Fruit fly (Drosophila melanogaster) whole organism, pupa: Measurements from ENCODE around the gene PNPase.

Source experiments
- CG14655 ChIP-seq: fragments of 200-800 bp; sonication (Bioruptor generic); optimal IDR thresholded peaks from 3 replicates; lab custom pipeline; 2017; ENCODE audit warnings: mild to moderate bottlenecking, missing biosample characterization, missing genetic modification reagents, missing genetic modification characterization
- CG15710 ChIP-seq: fragments of 200-800 bp; sonication (Bioruptor generic); optimal IDR thresholded peaks from 2 replicates; lab custom pipeline; 2018; ENCODE audit warnings: missing biosample characterization, mild to moderate bottlenecking, missing genetic modification characterization, moderate library complexity
- CG32121 ChIP-seq: fragments of 200-800 bp; sonication (Bioruptor generic); IDR thresholded peaks from 2 replicates; pipeline ENCODE4 v1.3.6; 2022; ENCODE audit warnings: missing biosample characterization, missing genetic modification characterization
- CG8301 ChIP-seq: fragments of 200-800 bp; sonication (Bioruptor generic); optimal IDR thresholded peaks from 2 replicates; lab custom pipeline; 2018; ENCODE audit warnings: missing biosample characterization, mild to moderate bottlenecking, missing genetic modification characterization
- D1 ChIP-seq: fragments of 200-800 bp; sonication (Bioruptor generic); optimal IDR thresholded peaks from 2 replicates; lab custom pipeline; 2018; ENCODE audit warnings: missing biosample characterization, mild to moderate bottlenecking, missing genetic modification characterization, moderate library complexity
- EcR ChIP-seq: fragments of 200-800 bp; sonication (Bioruptor generic); optimal IDR thresholded peaks from 3 replicates; lab custom pipeline; 2019; ENCODE audit warnings: missing biosample characterization, missing genetic modification characterization, mild to moderate bottlenecking, moderate library complexity, missing genetic modification reagents
- Ets98B ChIP-seq: fragments of 200-800 bp; sonication (Bioruptor generic); IDR thresholded peaks from 2 replicates; pipeline ENCODE4 v1.3.6; 2022; ENCODE audit warnings: missing biosample characterization, missing genetic modification characterization
- Pif1B ChIP-seq: fragments of 200-800 bp; sonication (Bioruptor generic); optimal IDR thresholded peaks from 3 replicates; lab custom pipeline; 2016; ENCODE audit warnings: missing biosample characterization, missing genetic modification characterization
- fd96Ca ChIP-seq: fragments of 200-800 bp; sonication (Bioruptor generic); IDR thresholded peaks from 3 replicates; pipeline ENCODE4 v1.3.6; 2022; ENCODE audit warnings: missing biosample characterization, missing genetic modification characterization

- TF ChIP-seq Ets98B (GFP tag; lab: Robert Waterston, UW) (no peak), CG8301 (tag; lab: Kevin White, UChicago) (no peak), fd96Ca (no peak), CG14655 (GFP tag; lab: Kevin White, UChicago) (no peak), CG15710 (tag; lab: Kevin White, UChicago) (no peak), EcR (GFP tag; lab: Kevin White, UChicago) (no peak), D1 (no peak), CG32121 (GFP tag; lab: Robert Waterston, UW) (no peak), Pif1B (no peak)
Measured at dm6 chr3R:31440561-31440960, 35.3 kb upstream of the PNPase start.
